Worm (Caenorhabditis elegans) whole organism, L3 larva: Measurements from ENCODE around the gene srlf-13.

Experiments used
- ama-1 ChIP-seq: fragments of 150-350 bp; optimal IDR thresholded peaks from 2 replicates; lab custom pipeline; 2018
- elt-3 ChIP-seq, 3 experiments: fragments of 150-350 bp in 1 of 3; sonication (generic microtip) in 2 of 3; optimal IDR thresholded peaks; 2 replicates in 2 of 3; 4 replicates in 1 of 3; lab custom pipeline; 2014 to 2017; ENCODE audit warnings: missing biosample characterization in 3 of 3, missing genetic modification characterization in 3 of 3
- eor-1 ChIP-seq, 2 experiments: fragments of 150-350 bp; optimal IDR thresholded peaks; 2 replicates each; lab custom pipeline; 2014 to 2018; ENCODE audit warnings: missing biosample characterization in 2 of 2, missing genetic modification characterization in 2 of 2
- hmg-11 ChIP-seq: sonication (generic microtip); optimal IDR thresholded peaks from 2 replicates; lab custom pipeline; 2016; ENCODE audit warnings: missing genetic modification characterization, missing compliant biosample characterization
- lin-15B ChIP-seq: fragments of 150-350 bp; optimal IDR thresholded peaks from 2 replicates; lab custom pipeline; 2014; ENCODE audit warnings: missing biosample characterization, missing genetic modification characterization
- lin-39 ChIP-seq: fragments of 150-350 bp; optimal IDR thresholded peaks from 2 replicates; lab custom pipeline; 2018; ENCODE audit warnings: missing biosample characterization, missing genetic modification reagents, missing genetic modification characterization
- lsy-12 ChIP-seq: sonication (generic microtip); optimal IDR thresholded peaks from 2 replicates; lab custom pipeline; 2016; ENCODE audit warnings: mild to moderate bottlenecking, missing genetic modification characterization, missing compliant biosample characterization
- nfya-1 ChIP-seq: sonication (generic microtip); optimal IDR thresholded peaks from 2 replicates; lab custom pipeline; 2017; ENCODE audit warnings: missing genetic modification characterization, mild to moderate bottlenecking, missing compliant biosample characterization, antibody characterized with exemption, moderate library complexity; ENCODE audit not compliant: insufficient read depth
- nhr-11 ChIP-seq: fragments of 150-350 bp; optimal IDR thresholded peaks from 2 replicates; lab custom pipeline; 2014; ENCODE audit warnings: missing biosample characterization, missing genetic modification characterization
- unc-62 ChIP-seq: fragments of 150-350 bp; sonication (generic microtip); optimal IDR thresholded peaks from 4 replicates; lab custom pipeline; 2014; ENCODE audit warnings: missing biosample characterization, missing genetic modification reagents, missing genetic modification characterization
- ztf-11 ChIP-seq: fragments of 150-350 bp; optimal IDR thresholded peaks from 2 replicates; lab custom pipeline; 2014; ENCODE audit warnings: missing biosample characterization, missing genetic modification characterization

DNA sequence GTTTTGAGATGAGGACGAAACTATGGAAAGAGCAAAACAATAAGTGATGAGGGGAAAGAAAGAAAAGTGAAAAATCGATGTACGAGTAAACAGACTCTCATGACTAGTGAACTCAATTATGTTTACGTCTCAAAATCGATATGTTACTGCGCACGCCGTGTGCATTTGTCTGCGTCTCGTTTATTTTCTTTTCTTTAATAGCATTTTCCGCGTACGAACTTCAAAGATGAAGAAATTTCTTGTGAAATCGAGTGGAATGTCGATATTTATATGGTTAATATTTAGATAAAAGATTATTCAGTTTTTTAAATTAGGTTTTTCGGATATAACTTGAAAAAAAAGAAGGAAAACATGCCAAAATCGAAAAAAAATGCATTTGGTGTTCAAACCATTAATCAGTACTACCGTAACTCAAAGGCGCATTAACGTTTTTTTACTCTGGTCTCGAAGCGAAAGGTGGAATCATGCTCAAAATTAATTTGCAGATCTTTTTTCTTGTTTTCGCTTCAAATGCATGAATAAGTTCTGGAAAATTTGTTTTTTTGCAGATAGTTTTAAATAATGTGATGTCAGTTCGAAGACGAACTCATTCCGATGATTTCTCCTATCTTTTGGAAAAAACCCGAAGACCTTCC is 40.6 kb upstream of the srlf-13 start, which contains the start of gene fic-1:
- TF ChIP-seq hmg-11 (tag; lab: Kevin White, UChicago), result no peak
- TF ChIP-seq ama-1 (lab: Kevin White, UChicago), result no peak
- no peak for TF ChIP-seq ztf-11 (tag; lab: Kevin White, UChicago)
- no peak for TF ChIP-seq lin-39 (tag; lab: Kevin White, UChicago)
- no peak for TF ChIP-seq unc-62 (GFP tag; lab: Kevin White, UChicago)
- peak; percentile 4 for TF ChIP-seq lsy-12 (tag; lab: Kevin White, UChicago)
- TF ChIP-seq eor-1 (tag; optimal IDR thresholded peaks at IDR 0.05; lab: Kevin White, UChicago), result peak in 1 of 2 experiments; percentile 12
- TF ChIP-seq nhr-11 (tag; lab: Kevin White, UChicago), result no peak
- TF ChIP-seq elt-3 (tag; optimal IDR thresholded peaks at IDR 0.05; lab: Kevin White, UChicago), result no peak
- peak; percentile 51 for TF ChIP-seq lin-15B (tag; lab: Kevin White, UChicago)
- TF ChIP-seq nfya-1 (tag; lab: Kevin White, UChicago), result peak; percentile 82
